Worm (Caenorhabditis elegans) whole organism, young adult: ENCODE results near the gene rhy-1.

Experiments used
- B0336.3 ChIP-seq: fragments of 200-800 bp; sonication (Bioruptor generic); IDR thresholded peaks from 2 replicates; pipeline ENCODE4 v1.3.6; 2022; ENCODE audit warnings: missing genetic modification characterization, missing compliant biosample characterization
- C17E4.6 ChIP-seq: fragments of 200-800 bp; sonication (Bioruptor generic); IDR thresholded peaks from 2 replicates; pipeline ENCODE4 v1.3.6; 2022; ENCODE audit warnings: missing genetic modification reagents, missing genetic modification characterization, missing compliant biosample characterization
- F49E8.2 ChIP-seq: sonication (generic microtip); optimal IDR thresholded peaks from 3 replicates; lab custom pipeline; 2017; ENCODE audit warnings: missing genetic modification characterization, mild to moderate bottlenecking, missing compliant biosample characterization, antibody characterized with exemption, moderate library complexity; ENCODE audit not compliant: insufficient read depth
- T07F8.4 ChIP-seq: sonication (generic microtip); optimal IDR thresholded peaks from 2 replicates; lab custom pipeline; 2016; ENCODE audit warnings: mild to moderate bottlenecking, missing genetic modification characterization, moderate library complexity, missing compliant biosample characterization
- Y95B8A.8 ChIP-seq: fragments of 200-800 bp; sonication (Bioruptor generic); IDR thresholded peaks from 2 replicates; pipeline ENCODE4 v1.3.6; 2022; ENCODE audit warnings: missing genetic modification reagents, missing genetic modification characterization, missing compliant biosample characterization
- ama-1 ChIP-seq, 3 experiments: fragments of 150-350 bp in 1 of 3; sonication (generic microtip) in 2 of 3; optimal IDR thresholded peaks; 2 replicates each; lab custom pipeline; 2014 to 2018; ENCODE audit warnings: missing biosample characterization in 2 of 3, missing genetic modification characterization in 2 of 3, missing genetic modification reagents in 2 of 3
- ceh-100 ChIP-seq: fragments of 200-800 bp; sonication (Bioruptor generic); IDR thresholded peaks from 2 replicates; pipeline ENCODE4 v1.3.6; 2022; ENCODE audit warnings: missing genetic modification reagents, missing genetic modification characterization, missing compliant biosample characterization
- ceh-79 ChIP-seq: sonication (generic microtip); optimal IDR thresholded peaks from 2 replicates; lab custom pipeline; 2017; ENCODE audit warnings: mild to moderate bottlenecking, missing genetic modification characterization, missing compliant biosample characterization
- ceh-91 ChIP-seq: fragments of 200-800 bp; sonication (Bioruptor generic); IDR thresholded peaks from 2 replicates; pipeline ENCODE4 v1.3.6; 2022; ENCODE audit warnings: missing genetic modification reagents, missing genetic modification characterization, missing compliant biosample characterization
- die-1 ChIP-seq: sonication (generic microtip); optimal IDR thresholded peaks from 2 replicates; lab custom pipeline; 2016; ENCODE audit warnings: missing genotype, mild to moderate bottlenecking, missing genetic modification characterization, missing compliant biosample characterization
- dox-1 ChIP-seq: fragments of 200-800 bp; sonication (Bioruptor generic); IDR thresholded peaks from 2 replicates; pipeline ENCODE4 v1.3.6; 2022; ENCODE audit warnings: missing genetic modification reagents, missing genetic modification characterization, missing compliant biosample characterization
- ekl-4 ChIP-seq: fragments of 200-800 bp; sonication (Bioruptor generic); IDR thresholded peaks from 2 replicates; pipeline ENCODE4 v1.3.6; 2022; ENCODE audit warnings: missing genetic modification reagents, missing genetic modification characterization, missing compliant biosample characterization
- him-1 ChIP-seq: sonication (generic microtip); optimal IDR thresholded peaks from 2 replicates; lab custom pipeline; 2016; ENCODE audit warnings: missing genotype, missing genetic modification reagents, missing genetic modification characterization, missing compliant biosample characterization
- hsf-1 ChIP-seq: fragments of 200-800 bp; sonication (Bioruptor generic); IDR thresholded peaks from 2 replicates; pipeline ENCODE4 v1.3.6; 2022; ENCODE audit warnings: missing genetic modification reagents, missing genetic modification characterization, missing compliant biosample characterization
- lin-54 ChIP-seq: fragments of 200-800 bp; sonication (Bioruptor generic); optimal IDR thresholded peaks from 2 replicates; lab custom pipeline; 2018; ENCODE audit warnings: mild to moderate bottlenecking, missing genetic modification characterization, missing compliant biosample characterization
- lsl-1 ChIP-seq: fragments of 200-800 bp; sonication (Bioruptor generic); optimal IDR thresholded peaks from 2 replicates; lab custom pipeline; 2018; ENCODE audit warnings: mild to moderate bottlenecking, missing genetic modification characterization, moderate library complexity, missing compliant biosample characterization
- mel-28 ChIP-seq: sonication (generic microtip); optimal IDR thresholded peaks from 2 replicates; lab custom pipeline; 2016; ENCODE audit warnings: borderline replicate concordance, mild to moderate bottlenecking, missing genetic modification characterization, missing compliant biosample characterization
- nfyb-1 ChIP-seq: fragments of 200-800 bp; sonication (Bioruptor generic); IDR thresholded peaks from 2 replicates; pipeline ENCODE4 v1.3.6; 2022; ENCODE audit warnings: missing genetic modification reagents, missing genetic modification characterization, missing compliant biosample characterization
- nhr-120 ChIP-seq: fragments of 200-800 bp; sonication (Bioruptor generic); IDR thresholded peaks from 2 replicates; pipeline ENCODE4 v1.3.6; 2022; ENCODE audit warnings: missing genetic modification characterization, missing compliant biosample characterization
- pbrm-1 ChIP-seq: fragments of 200-800 bp; sonication (Bioruptor generic); IDR thresholded peaks from 2 replicates; pipeline ENCODE4 v1.3.6; 2022; ENCODE audit warnings: missing genetic modification reagents, missing genetic modification characterization, missing compliant biosample characterization
- sdz-38 ChIP-seq: sonication (generic microtip); optimal IDR thresholded peaks from 2 replicates; lab custom pipeline; 2016; ENCODE audit warnings: missing genotype, missing genetic modification characterization, missing compliant biosample characterization
- sea-2 ChIP-seq: fragments of 200-800 bp; sonication (Bioruptor generic); IDR thresholded peaks from 2 replicates; pipeline ENCODE4 v1.3.6; 2022; ENCODE audit warnings: missing genetic modification characterization, missing compliant biosample characterization
- snpc-1.3 ChIP-seq: sonication (generic microtip); optimal IDR thresholded peaks from 2 replicates; lab custom pipeline; 2017; ENCODE audit warnings: missing genetic modification characterization, mild to moderate bottlenecking, missing compliant biosample characterization, antibody characterized with exemption, moderate library complexity, missing genotype, missing genetic modification reagents; ENCODE audit not compliant: insufficient read depth
- snpc-4 ChIP-seq, 5 experiments: fragments of 150-350 bp in 1 of 5; sonication (generic microtip) in 4 of 5; optimal IDR thresholded peaks; 2 replicates each; lab custom pipeline; 2014 to 2018; ENCODE audit warnings: missing genetic modification characterization in 5 of 5, missing biosample characterization in 3 of 5, antibody characterized with exemption in 2 of 5, mild to moderate bottlenecking in 2 of 5, missing compliant biosample characterization in 2 of 5, missing genotype in 2 of 5, moderate library complexity in 2 of 5, missing genetic modification reagents in 1 of 5
- sptf-2 ChIP-seq: fragments of 200-800 bp; sonication (Bioruptor generic); optimal IDR thresholded peaks from 2 replicates; lab custom pipeline; 2018; ENCODE audit warnings: mild to moderate bottlenecking, missing genetic modification characterization, missing compliant biosample characterization
- ztf-3 ChIP-seq: fragments of 200-800 bp; sonication (Bioruptor generic); optimal IDR thresholded peaks from 2 replicates; lab custom pipeline; 2018; ENCODE audit warnings: mild to moderate bottlenecking, missing genetic modification characterization, missing compliant biosample characterization
- ztf-6 ChIP-seq: fragments of 200-800 bp; sonication (Bioruptor generic); IDR thresholded peaks from 2 replicates; pipeline ENCODE4 v1.3.6; 2022; ENCODE audit warnings: missing genetic modification reagents, missing genetic modification characterization, missing compliant biosample characterization

Gene rhy-1

ce11 chrII:9211684-9212083 lies 50.5 kb downstream of the rhy-1 start (continued):
- TF ChIP-seq C17E4.6 (GFP tag; lab: Robert Waterston, UW), result no peak
- no peak for TF ChIP-seq ztf-6 (GFP tag; lab: Robert Waterston, UW)
- TF ChIP-seq him-1 (tag; lab: Kevin White, UChicago), result peak; percentile 81
- peak; percentile 75 for TF ChIP-seq lin-54 (GFP tag; lab: Kevin White, UChicago)
- TF ChIP-seq ceh-91 (GFP tag; lab: Robert Waterston, UW), result no peak
- peak; percentile 40; the same call in 1 of the 2 replicates for TF ChIP-seq ceh-100 (GFP tag; lab: Robert Waterston, UW)
- no peak for TF ChIP-seq ceh-79 (tag; lab: Kevin White, UChicago)
- TF ChIP-seq snpc-1.3 (tag; lab: Kevin White, UChicago), result peak; percentile 82
- TF ChIP-seq ztf-3 (GFP tag; lab: Kevin White, UChicago), result no peak
- peak; percentile 86 for TF ChIP-seq nfyb-1 (GFP tag; lab: Robert Waterston, UW)
- peak; percentile 61 for TF ChIP-seq ekl-4 (GFP tag; lab: Robert Waterston, UW)
- peak; percentile 73; the same call in 1 of the 2 replicates for TF ChIP-seq B0336.3 (GFP tag; lab: Robert Waterston, UW)
- TF ChIP-seq ama-1 (optimal IDR thresholded peaks at IDR 0.05; lab: Kevin White, UChicago), result no peak
- no peak for TF ChIP-seq ama-1 (GFP tag; optimal IDR thresholded peaks at IDR 0.05; lab: Kevin White, UChicago)
- peak; percentile 67 for TF ChIP-seq lsl-1 (GFP tag; lab: Kevin White, UChicago)
- TF ChIP-seq sptf-2 (GFP tag; lab: Kevin White, UChicago), result no peak
- peak; percentile 3 for TF ChIP-seq T07F8.4 (tag; lab: Kevin White, UChicago)
- TF ChIP-seq hsf-1, result no peak; the same call in 1 of the 2 replicates
- TF ChIP-seq die-1 (tag; lab: Kevin White, UChicago), result peak; percentile 69
- TF ChIP-seq Y95B8A.8, result no peak
- no peak for TF ChIP-seq sdz-38 (tag; lab: Kevin White, UChicago)
- TF ChIP-seq sea-2 (GFP tag; lab: Robert Waterston, UW), result no peak
- peak; percentile 79 for TF ChIP-seq dox-1 (GFP tag; lab: Robert Waterston, UW)
- 0 out of 2 replicates have a peak, but pooled peaks have one; percentile 35 for TF ChIP-seq pbrm-1 (GFP tag; lab: Robert Waterston, UW)
- TF ChIP-seq mel-28 (tag; lab: Kevin White, UChicago), result no peak
- peak; percentile 90 for TF ChIP-seq snpc-4 (GFP tag; optimal IDR thresholded peaks at IDR 0.05; lab: Kevin White, UChicago)
- peak; percentile 95 to 97 (median 96) for TF ChIP-seq snpc-4 (tag; optimal IDR thresholded peaks at IDR 0.05; lab: Kevin White, UChicago)
- TF ChIP-seq F49E8.2 (tag; lab: Kevin White, UChicago), result peak; percentile 46
- TF ChIP-seq nhr-120 (GFP tag; lab: Robert Waterston, UW), result no peak
